Fruit fly (Drosophila melanogaster): Measurements from ENCODE around the gene CG31441.

CG31441 gene

DNA sequence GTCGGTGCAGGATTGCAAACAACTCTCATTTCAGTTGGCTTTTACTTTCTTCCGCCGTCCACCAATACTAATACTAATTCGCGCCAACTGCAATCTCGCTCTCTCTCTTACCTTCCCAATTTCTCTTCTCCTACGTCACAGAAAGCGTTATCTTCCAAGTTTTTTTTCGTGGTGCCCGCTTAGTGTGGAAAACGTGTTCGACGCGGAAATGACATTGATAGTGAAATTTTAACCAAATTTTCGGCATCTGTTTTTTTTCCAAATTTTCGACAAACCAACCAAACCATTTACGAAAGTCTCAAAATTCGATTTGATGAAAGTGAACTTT lies 38.7 kb upstream of the CG31441 start, which contains the start of gene cu (continued):
- peak; percentile 49; the same call in 1 of the 2 replicates for TF ChIP-seq aop (GFP tag; IDR thresholded peaks at IDR 0.05)
- no peak for TF ChIP-seq ewg (GFP tag; optimal IDR thresholded peaks at IDR 0.05)
- TF ChIP-seq CG10654 (GFP tag; optimal IDR thresholded peaks at IDR 0.05): no peak

DNA sequence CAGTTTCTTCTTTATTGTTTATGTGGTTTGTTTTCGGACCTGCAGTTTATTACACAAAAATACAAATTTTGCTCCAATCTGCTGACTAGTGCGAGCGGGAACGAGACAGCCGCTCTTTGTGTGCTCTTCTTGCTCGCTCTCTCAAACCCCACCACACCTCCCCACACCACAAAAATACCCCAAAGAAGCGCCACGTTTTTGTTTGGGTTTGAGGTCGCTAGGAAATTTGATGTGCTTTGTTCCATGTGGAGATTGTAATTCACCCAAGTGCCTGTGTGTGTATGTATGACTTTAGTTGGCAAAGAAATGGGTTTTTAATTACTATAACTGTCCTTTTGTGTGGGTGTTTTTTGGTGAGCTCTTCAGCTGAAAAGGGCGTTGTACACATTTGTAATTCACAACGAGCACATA lies 38.0 kb upstream of the CG31441 start:
- TF ChIP-seq B-H1 (GFP tag; IDR thresholded peaks at IDR 0.05) (no peak), CG12104 (GFP tag; optimal IDR thresholded peaks at IDR 0.05) (no peak), slbo (GFP tag; IDR thresholded peaks at IDR 0.05) (peak; percentile 39), hbn (GFP tag; IDR thresholded peaks at IDR 0.05; ENCODE audit: partially characterized antibody) (no peak; the same call in 1 of the 2 replicates), CG10654 (GFP tag; optimal IDR thresholded peaks at IDR 0.05) (no peak), CG9876 (GFP tag; optimal IDR thresholded peaks at IDR 0.05) (no peak), sens (GFP tag) (peak; percentile 56), peb (GFP tag; IDR thresholded peaks at IDR 0.05) (no peak), nau (GFP tag; optimal IDR thresholded peaks at IDR 0.05) (no peak), CG2889 (GFP tag; IDR thresholded peaks at IDR 0.05) (no peak), CG18476 (GFP tag; optimal IDR thresholded peaks at IDR 0.05) (no peak), CG11456 (GFP tag; IDR thresholded peaks at IDR 0.05) (no peak), al (GFP tag; IDR thresholded peaks at IDR 0.05) (no peak), CG10321 (GFP tag; IDR thresholded peaks at IDR 0.05) (peak; percentile 84), CG18262 (tag; optimal IDR thresholded peaks at IDR 0.05) (peak; percentile 92), CG17612 (GFP tag; IDR thresholded peaks at IDR 0.05) (no peak), CG15011 (GFP tag; optimal IDR thresholded peaks at IDR 0.05) (no peak), CG3407 (GFP tag; optimal IDR thresholded peaks at IDR 0.05) (no peak), Xrp1 (GFP tag; IDR thresholded peaks at IDR 0.05) (peak; percentile 46; the same call in 1 of the 2 replicates), CTCF (GFP tag; optimal IDR thresholded peaks at IDR 0.05) (no peak), nerfin-2 (GFP tag; IDR thresholded peaks at IDR 0.05; ENCODE audit: partially characterized antibody) (no peak), Asciz (GFP tag; optimal IDR thresholded peaks at IDR 0.05) (peak; percentile 15), CG15601 (tag; optimal IDR thresholded peaks at IDR 0.05) (no peak), wdn (GFP tag; IDR thresholded peaks at IDR 0.05) (no peak), repo (GFP tag; optimal IDR thresholded peaks at IDR 0.05) (no peak), eve (GFP tag; optimal IDR thresholded peaks at IDR 0.05) (no peak), CG14860 (GFP tag; IDR thresholded peaks at IDR 0.05; ENCODE audit: partially characterized antibody) (no peak), Six4 (GFP tag; optimal IDR thresholded peaks at IDR 0.05) (no peak), pros (GFP tag; optimal IDR thresholded peaks at IDR 0.05) (no peak), fd102C (GFP tag; optimal IDR thresholded peaks at IDR 0.05) (no peak), bigmax (GFP tag; optimal IDR thresholded peaks at IDR 0.05) (no peak), CG16813 (GFP tag; IDR thresholded peaks at IDR 0.05; ENCODE audit: partially characterized antibody) (no peak), lola (GFP tag; optimal IDR thresholded peaks at IDR 0.05) (no peak), Sox102F (GFP tag; optimal IDR thresholded peaks at IDR 0.05) (no peak), grn (GFP tag; optimal IDR thresholded peaks at IDR 0.05) (no peak), salm (tag; optimal IDR thresholded peaks at IDR 0.05) (no peak), CG15514 (GFP tag; optimal IDR thresholded peaks at IDR 0.05) (peak; percentile 11), CG31441 (GFP tag; IDR thresholded peaks at IDR 0.05) (no peak), Adf1 (GFP tag; IDR thresholded peaks at IDR 0.05) (no peak; the same call in 1 of the 2 replicates), CG17912 (GFP tag; optimal IDR thresholded peaks at IDR 0.05) (no peak), Dad (GFP tag; optimal IDR thresholded peaks at IDR 0.05) (peak; percentile 18), shn (GFP tag; optimal IDR thresholded peaks at IDR 0.05) (no peak), CG3065 (GFP tag; optimal IDR thresholded peaks at IDR 0.05) (no peak), CG6765 (GFP tag; optimal IDR thresholded peaks at IDR 0.05) (no peak), lilli (GFP tag; optimal IDR thresholded peaks at IDR 0.05) (no peak), CG3847 (GFP tag; IDR thresholded peaks at IDR 0.05) (no peak), Med (GFP tag) (peak; percentile 92), HHEX (GFP tag; optimal IDR thresholded peaks at IDR 0.05) (no peak), CG15073 (GFP tag; optimal IDR thresholded peaks at IDR 0.05) (no peak)

Data from whole organism, embryonic.